Fruit fly (Drosophila melanogaster) whole organism, embryonic: Measurements from ENCODE around the gene aqz.

Experiments used
- Ada2b ChIP-seq: fragments of 200-800 bp; sonication (Bioruptor generic); IDR thresholded peaks from 2 replicates; pipeline ENCODE4 v1.3.6; 2022; ENCODE audit warnings: missing biosample characterization, missing genetic modification characterization
- CG10267 ChIP-seq: fragments of 200-800 bp; sonication (Bioruptor generic); optimal IDR thresholded peaks from 2 replicates; lab custom pipeline; 2018; ENCODE audit warnings: missing biosample characterization, mild to moderate bottlenecking, missing genetic modification characterization, moderate library complexity
- CG10654 ChIP-seq: fragments of 200-800 bp; sonication (Bioruptor generic); optimal IDR thresholded peaks from 2 replicates; lab custom pipeline; 2016; ENCODE audit warnings: missing biosample characterization, missing genetic modification characterization
- CG11695 ChIP-seq: fragments of 200-800 bp; sonication (Bioruptor generic); IDR thresholded peaks from 3 replicates; pipeline ENCODE4 v1.3.6; 2022; ENCODE audit warnings: missing biosample characterization, missing genetic modification characterization
- CG12236 ChIP-seq: fragments of 200-800 bp; sonication (Bioruptor generic); optimal IDR thresholded peaks from 2 replicates; lab custom pipeline; 2016; ENCODE audit warnings: missing biosample characterization, missing genetic modification characterization
- CG13775 ChIP-seq: fragments of 200-800 bp; sonication (Bioruptor generic); optimal IDR thresholded peaks from 3 replicates; lab custom pipeline; 2017; ENCODE audit warnings: missing biosample characterization, mild to moderate bottlenecking, missing genetic modification characterization
- CG15269 ChIP-seq: fragments of 200-800 bp; sonication (Bioruptor generic); optimal IDR thresholded peaks from 2 replicates; lab custom pipeline; 2018; ENCODE audit warnings: missing biosample characterization, mild to moderate bottlenecking, missing genetic modification characterization, moderate library complexity
- CG1529 ChIP-seq: fragments of 200-800 bp; sonication (Bioruptor generic); optimal IDR thresholded peaks from 3 replicates; lab custom pipeline; 2018; ENCODE audit warnings: missing biosample characterization, missing genetic modification characterization
- CG16813 ChIP-seq: fragments of 200-800 bp; sonication (Bioruptor generic); IDR thresholded peaks from 3 replicates; pipeline ENCODE4 v1.3.6; 2022; ENCODE audit warnings: missing biosample characterization, missing genetic modification characterization; ENCODE audit not compliant: partially characterized antibody
- CG17829 ChIP-seq: fragments of 200-800 bp; optimal IDR thresholded peaks from 2 replicates; lab custom pipeline; 2019; ENCODE audit warnings: missing biosample characterization, mild to moderate bottlenecking, missing genetic modification characterization, moderate library complexity
- CG18262 ChIP-seq: fragments of 200-800 bp; optimal IDR thresholded peaks from 3 replicates; lab custom pipeline; 2019; ENCODE audit warnings: missing biosample characterization, mild to moderate bottlenecking, missing genetic modification characterization, moderate library complexity
- CG30431 ChIP-seq: fragments of 200-800 bp; sonication (Bioruptor generic); optimal IDR thresholded peaks from 2 replicates; lab custom pipeline; 2017; ENCODE audit warnings: missing biosample characterization, missing genetic modification characterization
- CG31224 ChIP-seq: fragments of 200-800 bp; sonication (Bioruptor generic); IDR thresholded peaks from 2 replicates; pipeline ENCODE4 v1.3.6; 2022; ENCODE audit warnings: missing biosample characterization, missing genetic modification characterization
- CG3163 ChIP-seq: fragments of 200-800 bp; sonication (Bioruptor generic); optimal IDR thresholded peaks from 3 replicates; lab custom pipeline; 2016; ENCODE audit warnings: missing biosample characterization, missing genetic modification characterization
- CG32767 ChIP-seq: fragments of 200-800 bp; sonication (Bioruptor generic); IDR thresholded peaks from 2 replicates; pipeline ENCODE4 v1.3.6; 2022; ENCODE audit warnings: missing biosample characterization, missing genetic modification characterization
- CG33213 ChIP-seq: fragments of 200-800 bp; sonication (Bioruptor generic); optimal IDR thresholded peaks from 3 replicates; lab custom pipeline; 2016; ENCODE audit warnings: missing biosample characterization, missing genetic modification characterization
- CG34422 ChIP-seq: fragments of 200-800 bp; sonication (Bioruptor generic); IDR thresholded peaks from 3 replicates; pipeline ENCODE4 v1.3.6; 2022; ENCODE audit warnings: missing biosample characterization, missing genetic modification characterization
- CG3847 ChIP-seq: fragments of 200-800 bp; sonication (Bioruptor generic); IDR thresholded peaks from 2 replicates; pipeline ENCODE4 v1.3.6; 2022; ENCODE audit warnings: missing biosample characterization, missing genetic modification characterization
- CG43689 ChIP-seq: fragments of 200-800 bp; sonication (Bioruptor generic); IDR thresholded peaks from 2 replicates; pipeline ENCODE4 v1.3.6; 2022; ENCODE audit warnings: missing biosample characterization, missing genetic modification characterization
- CG9609 ChIP-seq: fragments of 200-800 bp; sonication (Bioruptor generic); optimal IDR thresholded peaks from 3 replicates; lab custom pipeline; 2016; ENCODE audit warnings: missing biosample characterization, missing genetic modification characterization
- CG9876 ChIP-seq: fragments of 200-800 bp; sonication (Bioruptor generic); optimal IDR thresholded peaks from 2 replicates; lab custom pipeline; 2016; ENCODE audit warnings: missing biosample characterization, missing genetic modification characterization
- Camta ChIP-seq: fragments of 200-800 bp; sonication (Bioruptor generic); optimal IDR thresholded peaks from 2 replicates; lab custom pipeline; 2016; ENCODE audit warnings: missing biosample characterization, missing genetic modification characterization
- CkIIα-i1 ChIP-seq: fragments of 200-800 bp; sonication (Bioruptor generic); IDR thresholded peaks from 2 replicates; pipeline ENCODE4 v1.3.6; 2022; ENCODE audit warnings: missing biosample characterization, missing genetic modification characterization
- H15 ChIP-seq: fragments of 200-800 bp; sonication (Bioruptor generic); IDR thresholded peaks from 3 replicates; pipeline ENCODE4 v1.3.6; 2022; ENCODE audit warnings: missing biosample characterization, missing genetic modification characterization
- Hand ChIP-seq: fragments of 200-800 bp; sonication (Bioruptor generic); optimal IDR thresholded peaks from 2 replicates; lab custom pipeline; 2017; ENCODE audit warnings: mild to moderate bottlenecking, missing biosample characterization, missing genetic modification reagents, missing genetic modification characterization
- Mes4 ChIP-seq: fragments of 200-800 bp; sonication (Bioruptor generic); optimal IDR thresholded peaks from 2 replicates; lab custom pipeline; 2016; ENCODE audit warnings: missing biosample characterization, missing genetic modification characterization
- NC2β ChIP-seq: fragments of 200-800 bp; sonication (Bioruptor generic); optimal IDR thresholded peaks from 2 replicates; lab custom pipeline; 2016; ENCODE audit warnings: missing biosample characterization, missing genetic modification characterization
- Nf-YB ChIP-seq: fragments of 200-800 bp; sonication (Bioruptor generic); optimal IDR thresholded peaks from 3 replicates; lab custom pipeline; 2019; ENCODE audit warnings: missing biosample characterization, mild to moderate bottlenecking, missing genetic modification characterization, moderate library complexity
- Nf-YC ChIP-seq: fragments of 200-800 bp; optimal IDR thresholded peaks from 3 replicates; lab custom pipeline; 2019; ENCODE audit warnings: missing biosample characterization, mild to moderate bottlenecking, missing genetic modification characterization, moderate library complexity
- Optix ChIP-seq: fragments of 200-800 bp; sonication (Bioruptor generic); IDR thresholded peaks from 3 replicates; pipeline ENCODE4 v1.3.6; 2022; ENCODE audit warnings: missing biosample characterization, missing genetic modification characterization
- Ptx1 ChIP-seq: fragments of 200-800 bp; sonication (Bioruptor generic); IDR thresholded peaks from 2 replicates; pipeline ENCODE4 v1.3.6; 2022; ENCODE audit warnings: missing biosample characterization, missing genetic modification characterization
- ab ChIP-seq: fragments of 200-800 bp; sonication (Bioruptor generic); optimal IDR thresholded peaks from 2 replicates; lab custom pipeline; 2016; ENCODE audit warnings: missing biosample characterization, missing genetic modification characterization
- ato ChIP-seq: fragments of 200-800 bp; sonication (Bioruptor generic); IDR thresholded peaks from 2 replicates; pipeline ENCODE4 v1.3.6; 2022; ENCODE audit warnings: missing biosample characterization, missing genetic modification characterization; ENCODE audit not compliant: partially characterized antibody
- dan ChIP-seq: fragments of 200-800 bp; sonication (Bioruptor generic); IDR thresholded peaks from 2 replicates; pipeline ENCODE4 v1.3.6; 2022; ENCODE audit warnings: missing biosample characterization, missing genetic modification characterization
- dimm ChIP-seq: fragments of 200-800 bp; sonication (Bioruptor generic); IDR thresholded peaks from 2 replicates; pipeline ENCODE4 v1.3.6; 2022; ENCODE audit warnings: missing biosample characterization, missing genetic modification characterization
- dmrt99B ChIP-seq: fragments of 200-800 bp; sonication (Bioruptor generic); optimal IDR thresholded peaks from 2 replicates; lab custom pipeline; 2018; ENCODE audit warnings: missing biosample characterization, mild to moderate bottlenecking, missing genetic modification characterization, moderate library complexity
- eve ChIP-seq, 2 experiments: fragments of >200 bp; optimal IDR thresholded peaks; 2 replicates each; lab custom pipeline; 2017; ENCODE audit warnings: missing biosample characterization in 2 of 2, missing genetic modification characterization in 2 of 2
- eyg ChIP-seq: fragments of 200-800 bp; sonication (Bioruptor generic); optimal IDR thresholded peaks from 3 replicates; lab custom pipeline; 2016; ENCODE audit warnings: missing biosample characterization, missing genetic modification characterization
- fd3F ChIP-seq: fragments of 200-800 bp; sonication (Bioruptor generic); optimal IDR thresholded peaks from 2 replicates; lab custom pipeline; 2018; ENCODE audit warnings: missing biosample characterization, mild to moderate bottlenecking, missing genetic modification characterization, moderate library complexity
- gro ChIP-seq: fragments of 200-800 bp; sonication (Bioruptor generic); optimal IDR thresholded peaks from 2 replicates; lab custom pipeline; 2016; ENCODE audit warnings: missing biosample characterization, missing genetic modification characterization
- kah ChIP-seq: fragments of 200-800 bp; sonication (Bioruptor generic); optimal IDR thresholded peaks from 2 replicates; lab custom pipeline; 2018; ENCODE audit warnings: missing biosample characterization, mild to moderate bottlenecking, missing genetic modification characterization
- nmo ChIP-seq: fragments of 200-800 bp; sonication (Bioruptor generic); optimal IDR thresholded peaks from 2 replicates; lab custom pipeline; 2018; ENCODE audit warnings: missing biosample characterization, mild to moderate bottlenecking, missing genetic modification characterization, moderate library complexity
- onecut ChIP-seq: fragments of 200-800 bp; sonication (Bioruptor generic); IDR thresholded peaks from 2 replicates; pipeline ENCODE4 v1.3.6; 2022; ENCODE audit warnings: missing biosample characterization, missing genetic modification characterization
- pfk ChIP-seq: fragments of 200-800 bp; sonication (Bioruptor generic); optimal IDR thresholded peaks from 2 replicates; lab custom pipeline; 2018; ENCODE audit warnings: missing biosample characterization, mild to moderate bottlenecking, missing genetic modification characterization, moderate library complexity
- pho ChIP-seq: fragments of 200-800 bp; sonication (Bioruptor generic); optimal IDR thresholded peaks from 2 replicates; lab custom pipeline; 2016; ENCODE audit warnings: missing biosample characterization, missing genetic modification characterization
- pnt ChIP-seq: fragments of 200-800 bp; sonication (Bioruptor generic); optimal IDR thresholded peaks from 3 replicates; lab custom pipeline; 2016; ENCODE audit warnings: missing biosample characterization, missing genetic modification characterization
- psq ChIP-seq: fragments of 200-800 bp; sonication (Bioruptor generic); optimal IDR thresholded peaks from 2 replicates; lab custom pipeline; 2017; ENCODE audit warnings: missing biosample characterization, missing genetic modification characterization
- run ChIP-seq: fragments of 200-800 bp; sonication (Bioruptor generic); optimal IDR thresholded peaks from 3 replicates; lab custom pipeline; 2018; ENCODE audit warnings: missing biosample characterization, mild to moderate bottlenecking, missing genetic modification characterization
- trh ChIP-seq: fragments of 200-800 bp; sonication (Bioruptor generic); optimal IDR thresholded peaks from 2 replicates; lab custom pipeline; 2016; ENCODE audit warnings: missing biosample characterization, missing genetic modification characterization
- zen ChIP-seq: fragments of 200-800 bp; sonication (Bioruptor generic); optimal IDR thresholded peaks from 3 replicates; lab custom pipeline; 2018; ENCODE audit warnings: missing biosample characterization, mild to moderate bottlenecking, missing genetic modification characterization, moderate library complexity
- zf30C ChIP-seq: fragments of 200-800 bp; sonication (Bioruptor generic); optimal IDR thresholded peaks from 3 replicates; lab custom pipeline; 2018; ENCODE audit warnings: missing biosample characterization, mild to moderate bottlenecking, missing genetic modification characterization

aqz gene

DNA sequence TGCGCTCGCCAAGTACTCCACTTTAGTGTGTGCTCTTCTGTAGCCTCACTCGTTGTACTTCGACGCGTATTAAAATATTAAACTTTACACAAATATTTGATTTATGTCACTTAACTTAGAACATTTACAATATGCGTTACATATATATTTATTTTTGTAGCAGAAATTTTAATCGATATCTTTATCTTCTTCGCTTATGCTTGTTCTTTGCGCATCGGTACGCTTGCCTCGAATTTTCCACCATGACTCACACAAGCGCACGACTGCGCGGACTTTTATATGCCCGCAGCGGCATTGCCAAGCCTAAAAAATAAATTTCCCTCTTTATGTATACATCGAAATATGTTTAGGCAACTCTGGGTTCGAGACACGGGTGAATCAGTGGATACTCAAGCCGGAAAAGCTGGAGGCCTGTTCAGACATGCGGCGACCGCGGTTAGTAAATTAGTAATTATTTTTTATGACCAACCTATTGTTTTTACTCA, at the start of gene aqz:
Gene aqz, minus strand, starts transcription at position 255 of the 485 bp plus-strand sequence.
- TF ChIP-seq kah (GFP tag; lab: Kevin White, UChicago) (peak; percentile 68), fd3F (GFP tag; lab: Kevin White, UChicago) (no peak), CG13775 (GFP tag; lab: Kevin White, UChicago) (peak; percentile 18), Camta (GFP tag; lab: Kevin White, UChicago) (peak; percentile 56), CG10267 (tag; lab: Kevin White, UChicago) (peak; percentile 71), CG9876 (GFP tag; lab: Kevin White, UChicago) (peak; percentile 40), H15 (no peak; the same call in 2 of the 3 replicates), dan (GFP tag; lab: Robert Waterston, UW) (no peak), CG3163 (GFP tag; lab: Kevin White, UChicago) (peak; percentile 69), CG11695 (GFP tag; lab: Robert Waterston, UW) (peak; percentile 52; the same call in 1 of the 3 replicates), CG30431 (peak; percentile 24), psq (GFP tag; lab: Kevin White, UChicago) (peak; percentile 31), ab (GFP tag; lab: Kevin White, UChicago) (no peak), eve (GFP tag; optimal IDR thresholded peaks at IDR 0.05; lab: Kevin White, UChicago) (no peak), onecut (GFP tag; lab: Robert Waterston, UW) (peak; percentile 98), Mes4 (GFP tag; lab: Kevin White, UChicago) (peak; percentile 59), trh (GFP tag; lab: Kevin White, UChicago) (peak; percentile 25), run (tag; lab: Kevin White, UChicago) (peak; percentile 57), pho (GFP tag; lab: Kevin White, UChicago) (peak; percentile 67), nmo (peak; percentile 58), CG10654 (peak; percentile 18), CG1529 (peak; percentile 50), zf30C (GFP tag; lab: Kevin White, UChicago) (no peak), Nf-YB (GFP tag; lab: Kevin White, UChicago) (peak; percentile 31), zen (peak; percentile 80), eyg (GFP tag; lab: Kevin White, UChicago) (peak; percentile 56), CG18262 (tag; lab: Kevin White, UChicago) (peak; percentile 52), CkIIα-i1 (no peak), CG17829 (tag; lab: Kevin White, UChicago) (peak; percentile 77), pnt (GFP tag; lab: Kevin White, UChicago) (peak; percentile 15), CG12236 (GFP tag; lab: Kevin White, UChicago) (peak; percentile 21), CG34422 (GFP tag; lab: Robert Waterston, UW) (peak; percentile 76; the same call in 2 of the 3 replicates), CG3847 (GFP tag; lab: Robert Waterston, UW) (peak; percentile 88), CG9609 (GFP tag; lab: Kevin White, UChicago) (peak; percentile 53), Nf-YC (peak; percentile 72), CG15269 (no peak), Optix (GFP tag; lab: Robert Waterston, UW) (no peak), dmrt99B (tag; lab: Kevin White, UChicago) (no peak), pfk (peak; percentile 64), CG31224 (no peak), ato (GFP tag; lab: Robert Waterston, UW) (0 out of 2 replicates have a peak, but pooled peaks have one; percentile 67), Hand (GFP tag; lab: Kevin White, UChicago) (peak; percentile 15), CG43689 (GFP tag; lab: Robert Waterston, UW) (no peak), CG16813 (GFP tag; lab: Robert Waterston, UW) (peak; percentile 60; the same call in 2 of the 3 replicates), dimm (GFP tag; lab: Robert Waterston, UW) (no peak), NC2β (peak; percentile 81), Ptx1 (peak; percentile 51), gro (GFP tag; lab: Kevin White, UChicago) (peak; percentile 72), Ada2b (GFP tag; lab: Robert Waterston, UW) (peak; percentile 24; the same call in 1 of the 2 replicates), CG32767 (peak; percentile 98), CG33213 (peak; percentile 92)
